Worm (Caenorhabditis elegans): ENCODE data around the gene mrpl-41.
A peak's percentile ranks its signal among the peaks of the same experiment; 100 is the strongest.

DNA sequence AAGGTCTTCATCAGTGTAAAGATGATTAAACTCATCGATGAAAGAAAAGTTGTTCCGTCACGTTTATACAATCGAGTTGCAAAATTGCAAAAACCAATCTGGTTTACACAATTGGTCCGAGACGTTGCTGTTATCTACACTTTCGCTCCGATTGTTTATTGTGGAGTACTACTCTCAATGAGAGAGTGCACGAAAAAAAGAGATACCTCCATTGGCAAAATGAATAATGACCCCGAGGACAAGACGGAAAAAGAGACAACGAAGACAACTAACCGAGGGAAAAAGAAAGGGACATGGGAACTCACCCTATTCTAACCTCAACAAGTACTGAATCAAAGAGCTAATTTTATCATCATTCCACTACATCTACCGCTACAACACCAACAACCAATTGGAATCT lies 24.8 kb downstream of the mrpl-41 start:
- no peak for TF ChIP-seq elt-3 (tag; optimal IDR thresholded peaks at IDR 0.05)
- peak in 1 of 2 experiments; percentile 29 for TF ChIP-seq lsy-2 (tag; optimal IDR thresholded peaks at IDR 0.05)
- TF ChIP-seq nhr-47 (tag; optimal IDR thresholded peaks at IDR 0.05) = no peak
- TF ChIP-seq ceh-82 (tag; optimal IDR thresholded peaks at IDR 0.05) = no peak
- no peak for TF ChIP-seq alr-1 (tag; optimal IDR thresholded peaks at IDR 0.05; ENCODE audit: borderline replicate concordance)
- TF ChIP-seq C04F5.9 (tag; optimal IDR thresholded peaks at IDR 0.05) = no peak
- TF ChIP-seq ztf-4 (tag; optimal IDR thresholded peaks at IDR 0.05) = no peak
- no peak for TF ChIP-seq pag-3 (tag; optimal IDR thresholded peaks at IDR 0.05; ENCODE audit: borderline replicate concordance, insufficient read depth)
